Worm (Caenorhabditis elegans): Measurements from ENCODE around the gene Y6E2A.7.

Gene Y6E2A.7

ce11 chrV:15732209-15732608 lies 12.5 kb downstream of the Y6E2A.7 start, which contains the start of gene str-38:
Gene str-38, minus strand, starts transcription at chrV:15732309.
- TF ChIP-seq ZK337.2 (GFP tag; IDR thresholded peaks at IDR 0.05) (no peak), madf-9 (GFP tag; conservative IDR thresholded peaks at IDR 0.05) (no peak), egl-43 (GFP tag; IDR thresholded peaks at IDR 0.05) (no peak), mes-2 (tag; optimal IDR thresholded peaks at IDR 0.05; ENCODE audit: poor library complexity, severe bottlenecking) (no peak), nhr-28 (tag; optimal IDR thresholded peaks at IDR 0.05) (no peak), F49E8.2 (tag; optimal IDR thresholded peaks at IDR 0.05; ENCODE audit: borderline replicate concordance) (no peak), ama-1 (optimal IDR thresholded peaks at IDR 0.05) (no peak), zag-1 (tag; optimal IDR thresholded peaks at IDR 0.05) (no peak), nhr-6 (tag; optimal IDR thresholded peaks at IDR 0.05) (no peak), unc-130 (GFP tag; optimal IDR thresholded peaks at IDR 0.05) (no peak)

DNA sequence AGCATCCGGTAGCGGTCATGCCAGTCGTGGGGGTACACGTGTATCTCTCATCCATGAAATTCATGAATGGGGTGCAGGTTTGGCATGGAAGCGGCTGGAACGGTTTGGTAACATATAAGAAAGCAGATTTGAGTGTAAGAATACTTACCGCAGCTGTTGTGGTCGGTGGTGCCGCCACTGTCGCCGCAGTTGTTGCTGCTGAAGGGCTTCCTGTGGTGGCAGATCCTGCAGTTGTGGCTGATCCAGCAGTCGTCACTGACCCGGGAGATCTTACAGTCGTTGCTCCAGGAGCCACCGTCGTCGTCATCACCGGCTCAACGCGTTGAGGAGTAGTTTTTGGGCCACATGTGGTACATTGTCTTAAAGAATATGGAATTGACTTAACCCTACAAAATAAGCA lies 13.3 kb downstream of the Y6E2A.7 start:
- TF ChIP-seq nhr-6 (tag; optimal IDR thresholded peaks at IDR 0.05): no peak
- no peak for TF ChIP-seq Y75B8A.6 (GFP tag; IDR thresholded peaks at IDR 0.05)
- no peak for TF ChIP-seq ceh-62 (tag; optimal IDR thresholded peaks at IDR 0.05)
- no peak for TF ChIP-seq madf-5 (GFP tag; IDR thresholded peaks at IDR 0.05)
- TF ChIP-seq F44E2.7 (GFP tag; IDR thresholded peaks at IDR 0.05): no peak
- TF ChIP-seq set-16 (GFP tag; IDR thresholded peaks at IDR 0.05): peak; percentile 64
- TF ChIP-seq pqm-1 (tag; optimal IDR thresholded peaks at IDR 0.05): no peak
- TF ChIP-seq aha-1 (tag): peak; percentile 11
- TF ChIP-seq tra-1 (GFP tag; IDR thresholded peaks at IDR 0.05): no peak
- TF ChIP-seq lsy-2 (tag; optimal IDR thresholded peaks at IDR 0.05): no peak

ce11 chrV:15733568-15733967 lies 13.9 kb downstream of the Y6E2A.7 start, which contains the start of gene T23D5.3:
Gene T23D5.3, minus strand, starts transcription at chrV:15733668.
- no peak for TF ChIP-seq ceh-62 (tag; optimal IDR thresholded peaks at IDR 0.05)
- no peak for TF ChIP-seq Y5F2A.4 (GFP tag; optimal IDR thresholded peaks at IDR 0.05)
- no peak for TF ChIP-seq hmg-1.1 (GFP tag; IDR thresholded peaks at IDR 0.05)

ce11 chrV:15735720-15736119 lies 16.1 kb downstream of the Y6E2A.7 start, which contains the start of gene str-27:
Gene str-27, minus strand, starts transcription at chrV:15735820.
- no peak for TF ChIP-seq lin-39 (tag; optimal IDR thresholded peaks at IDR 0.05)
- TF ChIP-seq mep-1 (tag; optimal IDR thresholded peaks at IDR 0.05): no peak
- TF ChIP-seq aha-1 (tag): peak; percentile 61

DNA sequence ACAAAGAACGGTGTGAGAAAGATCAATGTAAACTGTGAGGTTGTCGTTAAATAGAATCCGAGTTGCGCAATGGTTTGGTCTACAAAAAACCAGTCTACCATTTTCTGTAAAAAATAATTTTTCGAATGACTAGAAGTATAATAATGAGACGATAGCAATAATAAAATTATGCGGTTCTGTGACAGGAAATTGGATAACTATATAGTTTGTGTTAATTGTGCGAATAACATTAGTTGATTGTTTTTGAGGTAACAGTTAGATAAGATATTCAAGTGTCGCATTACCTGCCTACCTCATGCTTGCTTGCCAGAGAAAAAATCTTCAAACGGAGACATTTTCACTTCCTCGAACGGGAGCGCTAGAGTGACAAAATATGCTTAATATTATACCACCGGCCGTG lies 22.2 kb downstream of the Y6E2A.7 start, which contains the start of gene str-18:
TSS of gene str-18 (minus strand) at position 101 of the 400 bp plus-strand sequence.
- no peak for TF ChIP-seq daf-8 (GFP tag; IDR thresholded peaks at IDR 0.05)
- TF ChIP-seq nhr-42 (GFP tag; IDR thresholded peaks at IDR 0.05): no peak
- no peak for TF ChIP-seq rbr-2 (tag; optimal IDR thresholded peaks at IDR 0.05)
- no peak for TF ChIP-seq dmd-9 (GFP tag; IDR thresholded peaks at IDR 0.05)
- no peak for TF ChIP-seq F37D6.2 (tag; optimal IDR thresholded peaks at IDR 0.05)
- TF ChIP-seq nhr-237 (tag; optimal IDR thresholded peaks at IDR 0.05): no peak
- no peak for TF ChIP-seq ctbp-1 (GFP tag; IDR thresholded peaks at IDR 0.05)
- no peak for TF ChIP-seq F44E2.7 (GFP tag; IDR thresholded peaks at IDR 0.05)
- no peak for TF ChIP-seq hlh-30 (tag; optimal IDR thresholded peaks at IDR 0.05; ENCODE audit: insufficient read depth)
- TF ChIP-seq zip-2 (tag; optimal IDR thresholded peaks at IDR 0.05): no peak
- TF ChIP-seq hif-1 (tag; optimal IDR thresholded peaks at IDR 0.05): no peak
- TF ChIP-seq mdl-1 (tag; optimal IDR thresholded peaks at IDR 0.05): no peak
- TF ChIP-seq D1046.2 (GFP tag; IDR thresholded peaks at IDR 0.05): no peak
- no peak for TF ChIP-seq daf-19 (GFP tag; conservative IDR thresholded peaks at IDR 0.05)

All from whole organism, L4 larva.